Fruit fly (Drosophila melanogaster) whole organism, prepupa: ENCODE results near the gene CG31798.
A peak's percentile ranks its signal among the peaks of the same experiment; 100 is the strongest.

Experiments
- Blimp-1 ChIP-seq: fragments of 200-800 bp; sonication (Bioruptor generic); optimal IDR thresholded peaks from 3 replicates; lab custom pipeline; 2017; ENCODE audit warnings: missing biosample characterization, missing genetic modification characterization, mild to moderate bottlenecking, moderate library complexity, missing genetic modification reagents
- CG10631 ChIP-seq: fragments of 200-800 bp; sonication (Bioruptor generic); optimal IDR thresholded peaks from 2 replicates; lab custom pipeline; 2016; ENCODE audit warnings: missing biosample characterization, missing genetic modification characterization
- CG10669 ChIP-seq: fragments of 200-800 bp; sonication (Bioruptor generic); optimal IDR thresholded peaks from 3 replicates; lab custom pipeline; 2018; ENCODE audit warnings: missing biosample characterization, mild to moderate bottlenecking, missing genetic modification characterization, moderate library complexity
- CG11294 ChIP-seq: fragments of 200-800 bp; sonication (Bioruptor generic); IDR thresholded peaks from 2 replicates; pipeline ENCODE4 v1.3.6; 2022; ENCODE audit warnings: missing biosample characterization, missing genetic modification characterization
- CG11762 ChIP-seq: fragments of 200-800 bp; sonication (Bioruptor generic); optimal IDR thresholded peaks from 3 replicates; lab custom pipeline; 2016; ENCODE audit warnings: missing biosample characterization, missing genetic modification characterization; ENCODE audit not compliant: insufficient read depth
- CG3032 ChIP-seq: fragments of 200-800 bp; optimal IDR thresholded peaks from 2 replicates; lab custom pipeline; 2019; ENCODE audit warnings: missing biosample characterization, mild to moderate bottlenecking, missing genetic modification characterization, moderate library complexity
- CG31627 ChIP-seq: fragments of 200-800 bp; sonication (Bioruptor generic); optimal IDR thresholded peaks from 3 replicates; lab custom pipeline; 2016; ENCODE audit warnings: missing biosample characterization, missing genetic modification characterization
- CG32006 ChIP-seq: fragments of 200-800 bp; sonication (Bioruptor generic); optimal IDR thresholded peaks from 3 replicates; lab custom pipeline; 2017; ENCODE audit warnings: missing biosample characterization, mild to moderate bottlenecking, missing genetic modification characterization
- CG3919 ChIP-seq: fragments of 200-800 bp; sonication (Bioruptor generic); optimal IDR thresholded peaks from 3 replicates; lab custom pipeline; 2016; ENCODE audit warnings: missing biosample characterization, missing genetic modification characterization
- CG4318 ChIP-seq: fragments of 200-800 bp; sonication (Bioruptor generic); optimal IDR thresholded peaks from 3 replicates; lab custom pipeline; 2017; ENCODE audit warnings: missing biosample characterization, mild to moderate bottlenecking, missing genetic modification characterization
- CG6808 ChIP-seq: fragments of 200-800 bp; sonication (Bioruptor generic); optimal IDR thresholded peaks from 3 replicates; lab custom pipeline; 2017; ENCODE audit warnings: missing biosample characterization, missing genetic modification characterization, mild to moderate bottlenecking, moderate library complexity, missing genetic modification reagents
- CG6854 ChIP-seq: fragments of 200-800 bp; sonication (Bioruptor generic); optimal IDR thresholded peaks from 2 replicates; lab custom pipeline; 2017; ENCODE audit warnings: missing biosample characterization, mild to moderate bottlenecking, missing genetic modification characterization
- CG7368 ChIP-seq: fragments of 200-800 bp; sonication (Bioruptor generic); optimal IDR thresholded peaks from 3 replicates; lab custom pipeline; 2016; ENCODE audit warnings: missing biosample characterization, missing genetic modification characterization
- Eip75B ChIP-seq: fragments of 200-800 bp; sonication (Bioruptor generic); optimal IDR thresholded peaks from 3 replicates; lab custom pipeline; 2016; ENCODE audit warnings: missing biosample characterization, missing genetic modification characterization
- Eip78C ChIP-seq: fragments of 200-800 bp; sonication (Bioruptor generic); peaks from one replicate; lab custom pipeline; 2016; ENCODE audit warnings: missing biosample characterization, missing genetic modification characterization
- Ets96B ChIP-seq: fragments of 200-800 bp; optimal IDR thresholded peaks from 2 replicates; lab custom pipeline; 2019; ENCODE audit warnings: missing biosample characterization, mild to moderate bottlenecking, missing genetic modification characterization, moderate library complexity
- Gug ChIP-seq: fragments of 200-800 bp; sonication (Bioruptor generic); IDR thresholded peaks from 2 replicates; pipeline ENCODE4 v1.3.6; 2022; ENCODE audit warnings: missing biosample characterization, missing genetic modification characterization
- Hr38 ChIP-seq: sonication (Bioruptor generic); optimal IDR thresholded peaks from 2 replicates; lab custom pipeline; 2016; ENCODE audit warnings: missing biosample characterization, missing genetic modification characterization
- Hr4 ChIP-seq: fragments of 200-800 bp; sonication (Bioruptor generic); optimal IDR thresholded peaks from 3 replicates; lab custom pipeline; 2016; ENCODE audit warnings: missing biosample characterization, missing genetic modification characterization
- Lpt ChIP-seq: fragments of 200-800 bp; sonication (Bioruptor generic); optimal IDR thresholded peaks from 3 replicates; lab custom pipeline; 2016; ENCODE audit warnings: missing biosample characterization, missing genetic modification characterization
- Met ChIP-seq: fragments of 200-800 bp; sonication (Bioruptor generic); optimal IDR thresholded peaks from 3 replicates; lab custom pipeline; 2016; ENCODE audit warnings: missing biosample characterization, missing genetic modification characterization
- Smox ChIP-seq: fragments of 200-800 bp; sonication (Bioruptor generic); optimal IDR thresholded peaks from 3 replicates; lab custom pipeline; 2016; ENCODE audit warnings: missing biosample characterization, missing genetic modification characterization
- Sox102F ChIP-seq: fragments of 200-800 bp; sonication (Bioruptor generic); optimal IDR thresholded peaks from 2 replicates; lab custom pipeline; 2016; ENCODE audit warnings: missing biosample characterization, mild to moderate bottlenecking, missing genetic modification characterization
- Sox15 ChIP-seq: fragments of 200-800 bp; sonication (Bioruptor generic); optimal IDR thresholded peaks from 3 replicates; lab custom pipeline; 2016; ENCODE audit warnings: missing biosample characterization, missing genetic modification characterization
- achi ChIP-seq: fragments of 200-800 bp; sonication (Bioruptor generic); optimal IDR thresholded peaks from 3 replicates; lab custom pipeline; 2016; ENCODE audit warnings: missing biosample characterization, missing genetic modification characterization
- acj6 ChIP-seq: fragments of 200-800 bp; sonication (Bioruptor generic); optimal IDR thresholded peaks from 3 replicates; lab custom pipeline; 2016; ENCODE audit warnings: missing biosample characterization, missing genetic modification characterization
- cyc ChIP-seq: fragments of 200-800 bp; sonication (Bioruptor generic); optimal IDR thresholded peaks from 3 replicates; lab custom pipeline; 2016; ENCODE audit warnings: missing biosample characterization, missing genetic modification characterization
- dac ChIP-seq: fragments of 200-800 bp; sonication (Bioruptor generic); optimal IDR thresholded peaks from 2 replicates; lab custom pipeline; 2017; ENCODE audit warnings: missing biosample characterization, mild to moderate bottlenecking, missing genetic modification characterization
- esn ChIP-seq: fragments of 200-800 bp; sonication (Bioruptor generic); optimal IDR thresholded peaks from 2 replicates; lab custom pipeline; 2016; ENCODE audit warnings: missing biosample characterization, mild to moderate bottlenecking, missing genetic modification characterization, moderate library complexity
- fd59A ChIP-seq: fragments of 200-800 bp; sonication (Bioruptor generic); optimal IDR thresholded peaks from 2 replicates; lab custom pipeline; 2017; ENCODE audit warnings: missing biosample characterization, mild to moderate bottlenecking, missing genetic modification characterization, missing genetic modification reagents
- fd85E ChIP-seq: fragments of 200-800 bp; sonication (Bioruptor generic); optimal IDR thresholded peaks from 3 replicates; lab custom pipeline; 2016; ENCODE audit warnings: missing biosample characterization, missing genetic modification characterization
- lz ChIP-seq: fragments of 200-800 bp; sonication (Bioruptor generic); optimal IDR thresholded peaks from 3 replicates; lab custom pipeline; 2016; ENCODE audit warnings: missing biosample characterization, missing genetic modification characterization
- pdm3 ChIP-seq: fragments of 200-800 bp; sonication (Bioruptor generic); optimal IDR thresholded peaks from 3 replicates; lab custom pipeline; 2016; ENCODE audit warnings: missing biosample characterization, missing genetic modification characterization
- salr ChIP-seq, 2 experiments: fragments of 200-800 bp; sonication (Bioruptor generic); optimal IDR thresholded peaks; 3 replicates each; lab custom pipeline; 2016 to 2018; ENCODE audit warnings: missing biosample characterization in 2 of 2, missing genetic modification characterization in 2 of 2, mild to moderate bottlenecking in 1 of 2
- spab ChIP-seq: fragments of 200-800 bp; sonication (Bioruptor generic); optimal IDR thresholded peaks from 2 replicates; lab custom pipeline; 2017; ENCODE audit warnings: missing biosample characterization, mild to moderate bottlenecking, missing genetic modification characterization, missing genetic modification reagents
- ss ChIP-seq, 2 experiments: fragments of 200-800 bp; sonication (Bioruptor generic); optimal IDR thresholded peaks; 2 replicates in 1 of 2; 3 replicates in 1 of 2; lab custom pipeline; 2017 to 2018; ENCODE audit warnings: mild to moderate bottlenecking in 2 of 2, missing biosample characterization in 2 of 2, missing genetic modification characterization in 2 of 2, moderate library complexity in 1 of 2
- svp ChIP-seq: fragments of 200-800 bp; sonication (Bioruptor generic); peaks from one replicate; lab custom pipeline; 2016; ENCODE audit warnings: missing biosample characterization, missing genetic modification characterization
- topi ChIP-seq: fragments of 200-800 bp; sonication (Bioruptor generic); optimal IDR thresholded peaks from 3 replicates; lab custom pipeline; 2016; ENCODE audit warnings: missing biosample characterization, missing genetic modification characterization

The CG31798 gene

DNA sequence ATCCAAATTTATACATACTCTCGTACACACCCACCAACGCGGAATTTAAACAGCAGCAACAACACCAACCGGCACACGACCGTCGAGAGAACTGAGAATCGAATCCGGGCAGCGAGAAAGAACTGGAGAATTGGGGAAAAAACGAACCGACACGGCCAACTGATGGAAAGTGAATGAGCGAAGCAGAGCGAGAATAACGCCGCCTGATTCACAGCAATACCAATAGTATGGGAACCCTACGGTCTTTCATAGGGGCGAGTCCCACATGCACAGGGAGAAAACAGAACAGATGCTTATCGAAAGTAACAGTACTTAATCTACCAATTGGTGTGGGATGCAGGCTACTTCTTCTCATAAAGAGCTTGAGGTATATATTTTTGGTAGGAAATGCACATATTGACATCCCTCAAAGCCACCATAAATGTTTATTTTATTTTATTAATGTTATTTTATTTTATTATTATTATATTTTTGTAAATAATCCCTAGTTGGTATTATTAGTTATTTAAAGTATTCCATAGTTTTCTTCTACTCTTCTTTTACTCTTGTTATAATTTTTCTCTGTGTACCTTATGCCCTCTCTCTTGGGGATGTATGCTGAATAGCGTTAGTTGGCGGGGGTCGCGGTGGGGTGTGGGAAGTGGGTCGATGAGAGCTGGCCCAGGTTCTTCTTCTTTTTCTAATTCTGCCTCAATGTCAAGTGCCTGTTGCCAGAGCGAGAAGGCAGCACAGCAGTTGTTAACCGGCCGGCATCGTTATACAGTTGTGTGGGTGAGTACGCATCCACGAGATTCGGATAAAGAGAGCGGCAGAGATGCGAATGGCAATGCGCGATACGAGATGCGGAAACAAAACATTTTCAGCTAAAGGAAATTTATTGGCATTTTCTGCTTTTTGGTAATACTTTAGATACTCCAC, 4.6 kb downstream of the CG31798 start, which contains the start of gene CG17544 (continued):
- TF ChIP-seq Sox102F (GFP tag; lab: Kevin White, UChicago) = peak; percentile 38
- peak; percentile 77 for TF ChIP-seq Blimp-1 (GFP tag; lab: Kevin White, UChicago)
- TF ChIP-seq salr (GFP tag; optimal IDR thresholded peaks at IDR 0.05; lab: Kevin White, UChicago) = peak; percentile 33 to 81
- peak; percentile 75 to 77 for TF ChIP-seq ss (GFP tag; optimal IDR thresholded peaks at IDR 0.05; lab: Kevin White, UChicago)
- TF ChIP-seq CG4318 = peak; percentile 66
- peak; percentile 77 for TF ChIP-seq esn (GFP tag; lab: Kevin White, UChicago)
- TF ChIP-seq CG7368 (GFP tag; lab: Kevin White, UChicago) = peak; percentile 24
- TF ChIP-seq Hr38 = no peak
- peak; percentile 28 for TF ChIP-seq fd59A (GFP tag; lab: Kevin White, UChicago)
- TF ChIP-seq acj6 (GFP tag; lab: Kevin White, UChicago) = peak; percentile 82
- TF ChIP-seq topi (GFP tag; lab: Kevin White, UChicago) = peak; percentile 22
- TF ChIP-seq CG3032 (tag; lab: Kevin White, UChicago) = peak; percentile 84
- TF ChIP-seq Eip75B (GFP tag; lab: Kevin White, UChicago) = peak; percentile 47
- TF ChIP-seq Lpt (GFP tag; lab: Kevin White, UChicago) = peak; percentile 49
- peak; percentile 18 for TF ChIP-seq Smox (GFP tag; lab: Kevin White, UChicago)
- TF ChIP-seq lz (GFP tag; lab: Kevin White, UChicago) = peak; percentile 59
- peak; percentile 84 for TF ChIP-seq achi (GFP tag; lab: Kevin White, UChicago)
- peak; percentile 77 for TF ChIP-seq spab (GFP tag; lab: Kevin White, UChicago)
- TF ChIP-seq CG6808 (GFP tag; lab: Kevin White, UChicago) = peak; percentile 79
- TF ChIP-seq CG10669 (GFP tag; lab: Kevin White, UChicago) = peak; percentile 71
- peak; percentile 34; the same call in 1 of the 2 replicates for TF ChIP-seq Gug (GFP tag; lab: Robert Waterston, UW)
- TF ChIP-seq Ets96B (tag; lab: Kevin White, UChicago) = peak; percentile 81
- TF ChIP-seq dac (GFP tag; lab: Kevin White, UChicago) = peak; percentile 2
- peak; percentile 5 for TF ChIP-seq fd85E (GFP tag; lab: Kevin White, UChicago)
- TF ChIP-seq cyc (GFP tag; lab: Kevin White, UChicago) = peak; percentile 25
- TF ChIP-seq CG3919 (GFP tag; lab: Kevin White, UChicago) = peak; percentile 50
- TF ChIP-seq CG11762 (GFP tag; lab: Kevin White, UChicago) = peak; percentile 64
- peak; percentile 66 for TF ChIP-seq Sox15
- peak; percentile 72 for TF ChIP-seq svp
- TF ChIP-seq pdm3 = peak; percentile 54
- peak; percentile 90 for TF ChIP-seq CG10631 (GFP tag; lab: Kevin White, UChicago)
- peak; percentile 56 for TF ChIP-seq CG31627 (GFP tag; lab: Kevin White, UChicago)
- TF ChIP-seq Eip78C (GFP tag; lab: Kevin White, UChicago) = peak; percentile 82
- peak; percentile 42 for TF ChIP-seq Hr4 (GFP tag; lab: Kevin White, UChicago)

DNA sequence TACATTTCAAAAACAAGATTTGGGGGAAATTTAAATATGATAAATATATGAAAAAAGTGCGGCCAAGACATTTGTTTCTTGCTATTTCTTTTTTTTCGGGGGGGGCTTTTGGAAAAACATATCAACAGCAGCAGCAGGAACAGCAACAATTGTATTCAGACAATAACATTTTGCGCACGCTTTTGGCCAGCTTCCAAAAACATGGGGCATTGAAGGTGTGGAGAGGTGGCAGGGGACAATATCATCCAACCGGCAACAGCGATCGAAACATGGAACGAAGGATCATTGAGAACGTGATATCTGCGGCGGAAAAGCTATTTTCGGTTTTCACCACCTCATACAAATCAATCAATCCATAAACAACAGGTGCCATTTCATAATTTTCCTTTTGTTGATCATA, 8.0 kb downstream of the CG31798 start:
- TF ChIP-seq CG32006 (GFP tag; lab: Kevin White, UChicago) (no peak), CG11294 (no peak), CG11762 (GFP tag; lab: Kevin White, UChicago) (no peak), Met (no peak), CG10669 (GFP tag; lab: Kevin White, UChicago) (no peak), Ets96B (tag; lab: Kevin White, UChicago) (no peak), Hr38 (no peak), fd85E (GFP tag; lab: Kevin White, UChicago) (no peak), spab (GFP tag; lab: Kevin White, UChicago) (no peak), fd59A (GFP tag; lab: Kevin White, UChicago) (no peak), cyc (GFP tag; lab: Kevin White, UChicago) (no peak), CG6854 (GFP tag; lab: Kevin White, UChicago) (no peak)
